Fruit fly (Drosophila melanogaster): ENCODE measurements around the gene CG43056.

DNA sequence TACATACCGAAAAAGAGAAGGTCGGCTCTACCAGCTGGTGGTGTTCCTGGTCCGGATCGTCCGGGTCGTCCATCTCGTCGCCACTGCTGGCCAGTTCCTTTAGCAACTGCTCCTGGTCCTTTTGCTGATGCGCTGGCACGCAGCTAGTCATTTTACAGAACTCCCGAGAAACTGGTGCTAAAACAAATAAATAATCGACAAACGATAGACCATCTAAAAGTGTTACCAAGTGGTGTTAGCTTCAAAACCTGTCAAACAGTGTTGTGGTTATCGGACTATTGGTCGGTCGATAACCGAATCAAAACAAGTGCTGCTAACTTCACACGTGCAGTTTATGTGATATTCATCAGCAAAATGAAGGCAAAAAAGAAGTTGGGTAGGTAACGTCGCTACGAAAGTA is 6.9 kb downstream of the CG43056 start, which contains the start of the genes morgue and Elp3:
- TF ChIP-seq insv (optimal IDR thresholded peaks at IDR 0.05): no peak
- no peak for TF ChIP-seq Myc (optimal IDR thresholded peaks at IDR 0.05)
- TF ChIP-seq ttk (optimal IDR thresholded peaks at IDR 0.05): no peak

Measured in Kc167 (cell line).